Worm (Caenorhabditis elegans) whole organism, L4 larva: ENCODE data around the gene nex-2.

Source experiments
- F10B5.3 ChIP-seq: sonication (generic microtip); optimal IDR thresholded peaks from 2 replicates; lab custom pipeline; 2016; ENCODE audit warnings: mild to moderate bottlenecking, missing genetic modification characterization, missing compliant biosample characterization
- R02D3.7 ChIP-seq: fragments of 150-350 bp; sonication (generic microtip); optimal IDR thresholded peaks from 3 replicates; lab custom pipeline; 2014; ENCODE audit warnings: missing biosample characterization, missing genetic modification characterization
- T26A8.4 ChIP-seq: fragments of 200-800 bp; sonication (Bioruptor generic); IDR thresholded peaks from 2 replicates; pipeline ENCODE4 v1.3.6; 2022; ENCODE audit warnings: missing genetic modification characterization, missing compliant biosample characterization
- Y105C5A.15 ChIP-seq: fragments of 200-800 bp; sonication (Bioruptor generic); IDR thresholded peaks from 2 replicates; pipeline ENCODE4 v1.3.6; 2022; ENCODE audit warnings: missing genetic modification characterization, missing compliant biosample characterization
- Y48G9A.11 ChIP-seq: fragments of 200-800 bp; sonication (Bioruptor generic); IDR thresholded peaks from 2 replicates; pipeline ENCODE4 v1.3.6; 2022; ENCODE audit warnings: missing genetic modification reagents, missing genetic modification characterization, missing compliant biosample characterization
- Y75B8A.6 ChIP-seq: fragments of 200-800 bp; sonication (Bioruptor generic); IDR thresholded peaks from 2 replicates; pipeline ENCODE4 v1.3.6; 2022; ENCODE audit warnings: missing genetic modification reagents, missing genetic modification characterization, missing compliant biosample characterization
- ZK337.2 ChIP-seq: fragments of 200-800 bp; sonication (Bioruptor generic); IDR thresholded peaks from 2 replicates; pipeline ENCODE4 v1.3.6; 2022; ENCODE audit warnings: missing genetic modification reagents, missing genetic modification characterization, missing compliant biosample characterization
- aha-1 ChIP-seq: fragments of 150-350 bp; peaks from one replicate; lab custom pipeline; 2014; ENCODE audit warnings: missing biosample characterization, missing genetic modification characterization
- ceh-44 ChIP-seq: fragments of 200-800 bp; sonication (Bioruptor generic); IDR thresholded peaks from 2 replicates; pipeline ENCODE4 v1.3.6; 2022; ENCODE audit warnings: missing genetic modification reagents, missing genetic modification characterization, missing compliant biosample characterization
- daf-19 ChIP-seq: fragments of 200-800 bp; sonication (Bioruptor generic); conservative IDR thresholded peaks from 2 replicates; pipeline ENCODE4 v1.3.6; 2022; ENCODE audit warnings: missing genetic modification characterization, missing compliant biosample characterization
- daf-8 ChIP-seq: fragments of 200-800 bp; sonication (Bioruptor generic); IDR thresholded peaks from 2 replicates; pipeline ENCODE4 v1.3.6; 2022; ENCODE audit warnings: missing genetic modification characterization, missing compliant biosample characterization
- dmd-6 ChIP-seq: fragments of 200-800 bp; sonication (Bioruptor generic); IDR thresholded peaks from 2 replicates; pipeline ENCODE4 v1.3.6; 2022; ENCODE audit warnings: missing genetic modification reagents, missing genetic modification characterization, missing compliant biosample characterization
- duxl-1 ChIP-seq: sonication (generic microtip); optimal IDR thresholded peaks from 2 replicates; lab custom pipeline; 2016; ENCODE audit warnings: mild to moderate bottlenecking, missing genetic modification characterization, moderate library complexity, missing compliant biosample characterization; ENCODE audit not compliant: poor library complexity
- egl-43 ChIP-seq: fragments of 200-800 bp; sonication (Bioruptor generic); IDR thresholded peaks from 2 replicates; pipeline ENCODE4 v1.3.6; 2022; ENCODE audit warnings: missing genetic modification reagents, missing genetic modification characterization, missing compliant biosample characterization
- hlh-11 ChIP-seq: fragments of 200-800 bp; sonication (Bioruptor generic); optimal IDR thresholded peaks from 2 replicates; lab custom pipeline; 2018; ENCODE audit warnings: mild to moderate bottlenecking, missing genetic modification characterization, missing compliant biosample characterization
- hmg-1.1 ChIP-seq: fragments of 200-800 bp; sonication (Bioruptor generic); IDR thresholded peaks from 2 replicates; pipeline ENCODE4 v1.3.6; 2022; ENCODE audit warnings: missing genetic modification reagents, missing genetic modification characterization, missing compliant biosample characterization
- lin-13 ChIP-seq: fragments of 150-350 bp; optimal IDR thresholded peaks from 2 replicates; lab custom pipeline; 2014; ENCODE audit warnings: missing biosample characterization, missing genetic modification reagents, missing genetic modification characterization
- lin-29 ChIP-seq: fragments of 200-800 bp; sonication (Bioruptor generic); IDR thresholded peaks from 2 replicates; pipeline ENCODE4 v1.3.6; 2022; ENCODE audit warnings: missing genetic modification reagents, missing genetic modification characterization, missing compliant biosample characterization
- lin-38 ChIP-seq: fragments of 200-800 bp; sonication (Bioruptor generic); IDR thresholded peaks from 2 replicates; pipeline ENCODE4 v1.3.6; 2022; ENCODE audit warnings: missing genetic modification reagents, missing genetic modification characterization, missing compliant biosample characterization
- madf-5 ChIP-seq, 2 experiments: fragments of 200-800 bp; sonication (Bioruptor generic); IDR thresholded peaks; 2 replicates each; pipeline ENCODE4 v1.3.6; 2022; ENCODE audit warnings: missing compliant biosample characterization in 2 of 2, missing genetic modification characterization in 2 of 2
- madf-9 ChIP-seq: fragments of 200-800 bp; sonication (Bioruptor generic); conservative IDR thresholded peaks from 2 replicates; pipeline ENCODE4 v1.3.6; 2022; ENCODE audit warnings: missing genetic modification reagents, missing genetic modification characterization, missing compliant biosample characterization
- mdl-1 ChIP-seq, 2 experiments: fragments of 150-350 bp in 1 of 2; sonication (generic microtip) in 1 of 2; optimal IDR thresholded peaks; 2 replicates each; lab custom pipeline; 2014 to 2017; ENCODE audit warnings: missing biosample characterization in 2 of 2, missing genetic modification characterization in 2 of 2
- mdt-29 ChIP-seq: fragments of 200-800 bp; sonication (Bioruptor generic); IDR thresholded peaks from 2 replicates; pipeline ENCODE4 v1.3.6; 2022; ENCODE audit warnings: missing genetic modification reagents, missing genetic modification characterization, missing compliant biosample characterization
- mep-1 ChIP-seq: fragments of 150-350 bp; sonication (generic microtip); optimal IDR thresholded peaks from 3 replicates; lab custom pipeline; 2014; ENCODE audit warnings: missing biosample characterization, missing genetic modification characterization
- mes-2 ChIP-seq: sonication (generic microtip); optimal IDR thresholded peaks from 2 replicates; lab custom pipeline; 2016; ENCODE audit warnings: missing genotype, mild to moderate bottlenecking, missing genetic modification characterization, missing compliant biosample characterization; ENCODE audit not compliant: poor library complexity, severe bottlenecking
- nhr-11 ChIP-seq: fragments of 150-350 bp; optimal IDR thresholded peaks from 2 replicates; lab custom pipeline; 2014; ENCODE audit warnings: missing biosample characterization, missing genetic modification characterization
- nhr-41 ChIP-seq: fragments of 200-800 bp; sonication (Bioruptor generic); IDR thresholded peaks from 2 replicates; pipeline ENCODE4 v1.3.6; 2022; ENCODE audit warnings: missing genetic modification reagents, missing genetic modification characterization, missing compliant biosample characterization
- pqm-1 ChIP-seq: sonication (generic microtip); optimal IDR thresholded peaks from 2 replicates; lab custom pipeline; 2017; ENCODE audit warnings: missing biosample characterization, missing genetic modification characterization
- rbr-2 ChIP-seq: sonication (generic microtip); optimal IDR thresholded peaks from 2 replicates; lab custom pipeline; 2016; ENCODE audit warnings: missing genotype, missing genetic modification characterization, missing compliant biosample characterization
- set-16 ChIP-seq: fragments of 200-800 bp; sonication (Bioruptor generic); IDR thresholded peaks from 2 replicates; pipeline ENCODE4 v1.3.6; 2022; ENCODE audit warnings: missing genetic modification reagents, missing genetic modification characterization, missing compliant biosample characterization
- snpc-1.2 ChIP-seq: fragments of 200-800 bp; sonication (Bioruptor generic); IDR thresholded peaks from 2 replicates; pipeline ENCODE4 v1.3.6; 2022; ENCODE audit warnings: missing genetic modification reagents, missing genetic modification characterization, missing compliant biosample characterization
- spr-1 ChIP-seq: sonication (generic microtip); optimal IDR thresholded peaks from 2 replicates; lab custom pipeline; 2016; ENCODE audit warnings: mild to moderate bottlenecking, missing genetic modification characterization, missing compliant biosample characterization
- tag-97 ChIP-seq: fragments of 200-800 bp; sonication (Bioruptor generic); IDR thresholded peaks from 2 replicates; pipeline ENCODE4 v1.3.6; 2022; ENCODE audit warnings: missing genetic modification characterization, missing compliant biosample characterization
- unc-39 ChIP-seq: sonication (generic microtip); optimal IDR thresholded peaks from 2 replicates; lab custom pipeline; 2017; ENCODE audit warnings: missing biosample characterization, missing genetic modification characterization
- unc-62 ChIP-seq, 3 experiments: fragments of 150-350 bp in 1 of 3; sonication (generic microtip); optimal IDR thresholded peaks in 2 of 3; peaks in 1 of 3; 1 replicate in 1 of 3; 2 replicates in 2 of 3; lab custom pipeline; 2014 to 2017; ENCODE audit warnings: missing biosample characterization in 3 of 3, missing genetic modification characterization in 3 of 3, missing genetic modification reagents in 3 of 3, missing genotype in 1 of 3
- zfp-3 ChIP-seq: fragments of 200-800 bp; sonication (Bioruptor generic); conservative IDR thresholded peaks from 2 replicates; pipeline ENCODE4 v1.3.6; 2022; ENCODE audit warnings: missing genetic modification reagents, missing genetic modification characterization, missing compliant biosample characterization

Gene nex-2

DNA sequence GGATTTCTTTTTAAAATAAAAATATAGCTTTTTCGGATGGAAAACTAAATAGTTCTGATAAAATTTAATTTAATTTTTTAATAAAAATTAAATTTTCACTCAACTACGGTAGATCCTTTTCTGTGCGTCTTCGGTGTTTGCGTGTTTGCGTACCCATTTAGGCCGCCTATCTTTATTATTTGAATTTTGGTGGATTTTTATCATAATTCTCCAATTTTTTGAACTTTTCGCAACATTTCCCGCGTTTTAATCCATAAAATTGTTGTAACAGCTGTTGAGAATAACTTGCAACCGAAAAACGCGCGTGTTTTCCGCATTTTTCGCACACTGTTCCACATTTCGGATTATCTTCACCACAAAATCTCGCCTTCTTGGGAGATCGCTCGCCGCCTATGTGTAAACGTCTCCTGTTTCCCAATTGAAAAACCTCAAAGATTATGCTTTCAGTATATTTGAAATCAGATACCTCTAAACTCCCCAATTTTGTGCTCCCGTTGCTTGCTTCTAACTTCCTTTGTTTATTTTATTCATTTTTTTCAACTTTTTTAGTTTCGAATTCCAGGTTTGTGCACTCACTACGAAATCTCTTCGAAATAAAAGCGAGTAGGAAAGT, 21.5 kb upstream of the nex-2 start, which contains the start of gene T07C4.3:
Gene T07C4.3 (plus strand): TSS at position 563 of the 613 bp plus-strand sequence.
- TF ChIP-seq hlh-11 = no peak
- TF ChIP-seq rbr-2 = no peak
- TF ChIP-seq unc-62 (GFP tag; optimal IDR thresholded peaks at IDR 0.05 in 1 of 2; lab: Kevin White, UChicago) = peak in 1 of 2 experiments; percentile 88
- TF ChIP-seq unc-62 (tag; optimal IDR thresholded peaks at IDR 0.05; lab: Kevin White, UChicago) = no peak
- no peak for TF ChIP-seq R02D3.7 (tag; lab: Kevin White, UChicago)
- no peak for TF ChIP-seq hmg-1.1
- TF ChIP-seq T26A8.4 (GFP tag; lab: Robert Waterston, UW) = no peak
- no peak for TF ChIP-seq pqm-1 (tag; lab: Kevin White, UChicago)
- TF ChIP-seq, all 104 proteins: peak for 1

DNA sequence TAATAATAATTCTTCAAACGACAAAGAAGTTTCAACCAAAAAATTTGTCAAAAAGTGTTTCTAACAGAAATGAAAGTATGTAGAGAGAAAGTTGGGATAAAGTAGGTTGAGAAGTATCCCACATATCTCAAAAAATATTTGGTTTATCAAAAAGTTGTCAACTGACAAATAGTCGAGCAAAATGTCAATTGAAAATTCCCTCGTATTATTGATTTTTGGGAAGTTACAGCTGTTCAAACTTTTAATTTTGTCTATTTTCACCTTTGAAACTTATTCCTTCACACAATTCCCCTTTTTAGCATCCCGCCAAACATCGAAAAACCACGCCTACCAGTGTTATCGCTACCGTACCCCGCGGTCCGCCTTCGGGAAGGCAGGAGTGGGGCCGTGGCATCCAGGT, 16.8 kb upstream of the nex-2 start, which contains the start of gene tbx-8:
Gene tbx-8 (plus strand): TSS at position 301 of the 400 bp plus-strand sequence.
- TF ChIP-seq nhr-11 (tag; lab: Kevin White, UChicago) (no peak), R02D3.7 (tag; lab: Kevin White, UChicago) (no peak), lin-38 (GFP tag; lab: Robert Waterston, UW) (no peak), ceh-44 (GFP tag; lab: Robert Waterston, UW) (no peak), daf-8 (GFP tag; lab: Robert Waterston, UW) (no peak), madf-9 (no peak), T26A8.4 (GFP tag; lab: Robert Waterston, UW) (no peak), snpc-1.2 (GFP tag; lab: Robert Waterston, UW) (no peak), spr-1 (tag; lab: Kevin White, UChicago) (no peak), mdt-29 (GFP tag; lab: Robert Waterston, UW) (no peak), zfp-3 (no peak), mes-2 (tag; lab: Kevin White, UChicago) (no peak), Y48G9A.11 (GFP tag; lab: Robert Waterston, UW) (no peak), dmd-6 (GFP tag; lab: Robert Waterston, UW) (no peak), mep-1 (tag; lab: Kevin White, UChicago) (no peak), duxl-1 (no peak)

DNA sequence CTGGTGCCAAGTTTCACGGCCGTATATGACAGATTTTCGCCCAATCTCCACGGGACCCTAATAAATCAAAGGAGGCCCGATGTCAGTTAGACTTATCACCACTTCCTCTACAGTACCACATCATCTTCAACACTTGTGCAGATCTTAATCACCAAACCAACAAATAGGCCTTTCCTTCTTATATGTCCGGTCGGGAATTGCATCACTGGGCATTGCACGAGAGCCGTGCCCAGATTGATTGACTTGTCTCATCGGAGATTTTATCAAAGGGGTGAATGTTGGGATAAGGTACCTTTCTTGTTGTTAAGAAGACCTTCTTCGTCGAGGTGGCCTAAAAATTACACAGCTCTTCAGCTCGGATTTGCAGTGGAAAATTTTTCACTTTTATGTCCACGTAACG, 14.5 kb upstream of the nex-2 start:
- TF ChIP-seq unc-62 (GFP tag; optimal IDR thresholded peaks at IDR 0.05 in 1 of 2; lab: Kevin White, UChicago) (no peak), unc-62 (tag; optimal IDR thresholded peaks at IDR 0.05; lab: Kevin White, UChicago) (no peak), nhr-41 (GFP tag; lab: Robert Waterston, UW) (no peak), F10B5.3 (no peak), set-16 (no peak), mdl-1 (tag; optimal IDR thresholded peaks at IDR 0.05; lab: Kevin White, UChicago) (no peak), Y75B8A.6 (GFP tag; lab: Robert Waterston, UW) (no peak), rbr-2 (no peak), egl-43 (GFP tag; lab: Robert Waterston, UW) (no peak), unc-39 (tag; lab: Kevin White, UChicago) (no peak), lin-13 (GFP tag; lab: Kevin White, UChicago) (no peak), Y105C5A.15 (GFP tag; lab: Robert Waterston, UW) (no peak), tag-97 (GFP tag; lab: Robert Waterston, UW) (no peak), daf-19 (no peak), aha-1 (tag; lab: Kevin White, UChicago) (no peak), T26A8.4 (GFP tag; lab: Robert Waterston, UW) (no peak), nhr-11 (tag; lab: Kevin White, UChicago) (no peak), ZK337.2 (GFP tag; lab: Robert Waterston, UW) (no peak), mdt-29 (GFP tag; lab: Robert Waterston, UW) (no peak), madf-5 (GFP tag; IDR thresholded peaks at IDR 0.05; lab: Robert Waterston, UW) (no peak), lin-29 (GFP tag; lab: Robert Waterston, UW) (no peak)
- TF ChIP-seq, all 104 proteins: peak for 0
